Fruit fly (Drosophila melanogaster): ENCODE data around the gene CG33494.

The CG33494 gene

dm6 chr3R:25445546-25446400, 49.2 kb downstream of the CG33494 start (continued):
- TF ChIP-seq odd (GFP tag; optimal IDR thresholded peaks at IDR 0.05) = peak; percentile 36
- TF ChIP-seq aop (GFP tag; IDR thresholded peaks at IDR 0.05) = no peak
- TF ChIP-seq CG14441 (GFP tag; IDR thresholded peaks at IDR 0.05) = peak; percentile 61
- no peak for TF ChIP-seq Bgb (GFP tag; IDR thresholded peaks at IDR 0.05; ENCODE audit: partially characterized antibody)
- peak; percentile 48 for TF ChIP-seq nau (GFP tag; optimal IDR thresholded peaks at IDR 0.05)
- TF ChIP-seq CG13894 (tag; optimal IDR thresholded peaks at IDR 0.05) = no peak
- TF ChIP-seq CG15514 (GFP tag; optimal IDR thresholded peaks at IDR 0.05) = no peak
- TF ChIP-seq Rx (GFP tag; IDR thresholded peaks at IDR 0.05) = peak; percentile 53
- peak; percentile 9 for TF ChIP-seq CG5245 (GFP tag; optimal IDR thresholded peaks at IDR 0.05)
- no peak for TF ChIP-seq pan (optimal IDR thresholded peaks at IDR 0.05)
- peak in 1 of 2 experiments; percentile 65 for TF ChIP-seq pan (GFP tag; optimal IDR thresholded peaks at IDR 0.05 in 1 of 2, IDR thresholded peaks at IDR 0.05 in 1 of 2)
- TF ChIP-seq CG9932 (GFP tag; IDR thresholded peaks at IDR 0.05) = no peak
- 0 out of 3 replicates have a peak, but pooled peaks have one; percentile 34 for TF ChIP-seq vnd (GFP tag; IDR thresholded peaks at IDR 0.05; ENCODE audit: partially characterized antibody)
- peak; percentile 26 for TF ChIP-seq salm (tag; optimal IDR thresholded peaks at IDR 0.05)
- TF ChIP-seq CG9609 (GFP tag; optimal IDR thresholded peaks at IDR 0.05) = peak; percentile 60
- TF ChIP-seq CG1792 (GFP tag; optimal IDR thresholded peaks at IDR 0.05) = peak; percentile 33
- TF ChIP-seq eve (GFP tag; optimal IDR thresholded peaks at IDR 0.05) = peak in 1 of 2 experiments; percentile 64
- TF ChIP-seq sim (GFP tag; IDR thresholded peaks at IDR 0.05) = peak; percentile 63; the same call in 1 of the 2 replicates
- peak; percentile 73 for TF ChIP-seq CG1602 (GFP tag; optimal IDR thresholded peaks at IDR 0.05)
- peak; percentile 42 for TF ChIP-seq CG8290 (GFP tag; optimal IDR thresholded peaks at IDR 0.05)
- TF ChIP-seq CG8290 (tag; optimal IDR thresholded peaks at IDR 0.05) = peak; percentile 12 to 23
- peak; percentile 7 for TF ChIP-seq her (GFP tag; optimal IDR thresholded peaks at IDR 0.05)
- no peak for TF ChIP-seq repo (GFP tag; optimal IDR thresholded peaks at IDR 0.05)
- 0 out of 2 replicates have a peak, but pooled peaks have one; percentile 8 for TF ChIP-seq tna (GFP tag; IDR thresholded peaks at IDR 0.05; ENCODE audit: partially characterized antibody)
- TF ChIP-seq trh (GFP tag; optimal IDR thresholded peaks at IDR 0.05) = peak; percentile 37
- peak; percentile 90 for TF ChIP-seq CG4707 (GFP tag; optimal IDR thresholded peaks at IDR 0.05)
- TF ChIP-seq CG7963 (GFP tag; IDR thresholded peaks at IDR 0.05; ENCODE audit: partially characterized antibody) = peak; percentile 16; the same call in 1 of the 3 replicates
- TF ChIP-seq Hr51 (GFP tag; optimal IDR thresholded peaks at IDR 0.05) = peak; percentile 47 to 68
- 0 out of 2 replicates have a peak, but pooled peaks have one; percentile 14 for TF ChIP-seq Rfx (GFP tag; IDR thresholded peaks at IDR 0.05)
- TF ChIP-seq ttk (GFP tag; IDR thresholded peaks at IDR 0.05) = 0 out of 2 replicates have a peak, but pooled peaks have one; percentile 69
- TF ChIP-seq sens (GFP tag) = peak; percentile 95
- peak; percentile 82 to 91 for TF ChIP-seq bsh (GFP tag; optimal IDR thresholded peaks at IDR 0.05)
- TF ChIP-seq D (optimal IDR thresholded peaks at IDR 0.05) = no peak
- peak; percentile 60 for TF ChIP-seq D (GFP tag; optimal IDR thresholded peaks at IDR 0.05)
- peak; percentile 73 for TF ChIP-seq CG32767 (GFP tag; IDR thresholded peaks at IDR 0.05)
- TF ChIP-seq CG7556 (GFP tag; optimal IDR thresholded peaks at IDR 0.05) = peak; percentile 69
- no peak for TF ChIP-seq z (GFP tag; IDR thresholded peaks at IDR 0.05)
- TF ChIP-seq pfk (GFP tag; optimal IDR thresholded peaks at IDR 0.05) = no peak
- peak; percentile 45 for TF ChIP-seq Atf-2 (GFP tag; optimal IDR thresholded peaks at IDR 0.05)
- no peak for TF ChIP-seq CG3281 (GFP tag; optimal IDR thresholded peaks at IDR 0.05)
- peak; percentile 88 for TF ChIP-seq CG10979 (tag; optimal IDR thresholded peaks at IDR 0.05)
- peak; percentile 23; the same call in 1 of the 3 replicates for TF ChIP-seq CG11560 (tag; IDR thresholded peaks at IDR 0.05)
- TF ChIP-seq lmd (GFP tag; IDR thresholded peaks at IDR 0.05) = no peak; the same call in 1 of the 2 replicates
- peak; percentile 66 for TF ChIP-seq Hsf (GFP tag; optimal IDR thresholded peaks at IDR 0.05)
- peak; percentile 71 for TF ChIP-seq CG4424 (GFP tag; optimal IDR thresholded peaks at IDR 0.05)
- TF ChIP-seq luna (GFP tag; optimal IDR thresholded peaks at IDR 0.05) = no peak
- TF ChIP-seq Adf1 (GFP tag; IDR thresholded peaks at IDR 0.05) = no peak
- TF ChIP-seq CG2875 (GFP tag; optimal IDR thresholded peaks at IDR 0.05) = peak; percentile 84
- TF ChIP-seq ac (GFP tag; optimal IDR thresholded peaks at IDR 0.05) = peak; percentile 41
